Worm (Caenorhabditis elegans) whole organism, midembryonic: Measurements from ENCODE around the gene ttr-16.
A peak's percentile ranks its signal among the peaks of the same experiment; 100 is the strongest.

Source experiments
- T22C8.4 ChIP-seq: fragments of 200-800 bp; sonication (Bioruptor generic); IDR thresholded peaks from 2 replicates; pipeline ENCODE4 v1.3.6; 2022; ENCODE audit warnings: missing genetic modification characterization, missing compliant biosample characterization
- cog-1 ChIP-seq: sonication (generic microtip); optimal IDR thresholded peaks from 2 replicates; lab custom pipeline; 2016; ENCODE audit warnings: missing genetic modification characterization, missing compliant biosample characterization
- flt-1 ChIP-seq: fragments of 200-800 bp; sonication (Bioruptor generic); IDR thresholded peaks from 2 replicates; pipeline ENCODE4 v1.3.6; 2022; ENCODE audit warnings: missing genetic modification characterization, missing compliant biosample characterization
- med-1 ChIP-seq: sonication (generic microtip); optimal IDR thresholded peaks from 2 replicates; lab custom pipeline; 2017; ENCODE audit warnings: missing genetic modification characterization, mild to moderate bottlenecking, missing compliant biosample characterization, antibody characterized with exemption, missing genetic modification reagents; ENCODE audit not compliant: insufficient read depth
- ref-1 ChIP-seq: fragments of 200-800 bp; sonication (Bioruptor generic); conservative IDR thresholded peaks from 2 replicates; pipeline ENCODE4 v1.3.6; 2022; ENCODE audit warnings: missing genetic modification reagents, missing genetic modification characterization, missing compliant biosample characterization
- tab-1 ChIP-seq: fragments of 200-800 bp; sonication (Bioruptor generic); IDR thresholded peaks from 2 replicates; pipeline ENCODE4 v1.3.6; 2022; ENCODE audit warnings: missing genetic modification characterization, missing compliant biosample characterization
- ztf-23 ChIP-seq: fragments of 200-800 bp; sonication (Bioruptor generic); IDR thresholded peaks from 2 replicates; pipeline ENCODE4 v1.3.6; 2022; ENCODE audit warnings: missing genetic modification reagents, missing genetic modification characterization, missing compliant biosample characterization
- ztf-29 ChIP-seq: fragments of 200-800 bp; sonication (Bioruptor generic); IDR thresholded peaks from 2 replicates; pipeline ENCODE4 v1.3.6; 2022; ENCODE audit warnings: missing genetic modification reagents, missing genetic modification characterization, missing compliant biosample characterization

ce11 chrIV:11026648-11027047 lies 37.3 kb downstream of the ttr-16 start:
- TF ChIP-seq med-1 (GFP tag; lab: Kevin White, UChicago) (no peak), ztf-23 (GFP tag; lab: Robert Waterston, UW) (no peak), ref-1 (GFP tag; lab: Robert Waterston, UW) (no peak), ztf-29 (GFP tag; lab: Robert Waterston, UW) (no peak), T22C8.4 (GFP tag; lab: Robert Waterston, UW) (0 out of 2 replicates have a peak, but pooled peaks have one; percentile 11), cog-1 (tag; lab: Kevin White, UChicago) (no peak), flt-1 (GFP tag; lab: Robert Waterston, UW) (no peak), tab-1 (no peak)
